Fruit fly (Drosophila melanogaster): ENCODE measurements around the gene kmg.

DNA sequence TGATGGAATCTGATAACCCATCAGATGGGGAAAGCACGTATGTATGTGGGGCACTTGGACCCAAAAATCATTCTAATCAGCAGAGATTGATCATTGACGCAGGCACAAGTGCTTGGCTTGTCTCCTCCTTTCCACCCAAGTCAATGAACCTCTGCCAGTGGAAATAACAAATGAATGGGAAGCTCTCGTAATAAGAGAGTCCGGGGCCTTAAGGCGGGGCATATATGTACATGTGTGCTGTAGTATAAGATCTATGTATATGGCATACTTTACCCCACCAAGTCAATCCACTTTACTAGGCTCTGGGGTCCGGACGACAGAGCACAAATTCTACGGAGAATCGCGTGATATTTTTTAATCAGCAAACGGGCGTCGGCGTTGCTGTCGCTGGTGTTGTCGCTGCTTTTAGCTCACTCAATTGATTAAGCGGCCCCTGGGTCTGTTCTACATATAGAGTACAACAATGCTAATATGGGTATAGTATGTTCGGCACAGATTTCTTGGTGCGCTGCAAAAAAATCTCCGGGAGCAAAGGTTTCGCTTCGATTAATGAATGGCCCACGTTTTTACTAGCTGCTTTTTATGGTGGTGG lies 45.8 kb downstream of the kmg start:
- TF ChIP-seq psq (optimal IDR thresholded peaks at IDR 0.05) (no peak), ttk (optimal IDR thresholded peaks at IDR 0.05) (no peak)

Data from Kc167 (cell line).